Fruit fly (Drosophila melanogaster) whole organism, adult: ENCODE data around the gene Gyc89Da.

Experiments
- CG11617 ChIP-seq: fragments of 200-800 bp; sonication (Bioruptor generic); optimal IDR thresholded peaks from 2 replicates; lab custom pipeline; 2017; ENCODE audit warnings: mild to moderate bottlenecking, missing biosample characterization, missing genetic modification reagents, missing genetic modification characterization
- CG33017 ChIP-seq: fragments of 200-800 bp; sonication (Bioruptor generic); optimal IDR thresholded peaks from 2 replicates; lab custom pipeline; 2018; ENCODE audit warnings: missing biosample characterization, mild to moderate bottlenecking, missing genetic modification characterization, moderate library complexity
- bab1 ChIP-seq: fragments of 200-800 bp; sonication (Bioruptor generic); optimal IDR thresholded peaks from 3 replicates; lab custom pipeline; 2019; ENCODE audit warnings: missing biosample characterization, mild to moderate bottlenecking, missing genetic modification characterization, moderate library complexity
- kay ChIP-seq: fragments of 200-800 bp; sonication (Bioruptor generic); peaks from one replicate; lab custom pipeline; 2016; ENCODE audit warnings: missing biosample characterization, missing genetic modification characterization, borderline replicate concordance
- ovo ChIP-seq: fragments of 200-800 bp; sonication (Bioruptor generic); optimal IDR thresholded peaks from 2 replicates; lab custom pipeline; 2016; ENCODE audit warnings: missing biosample characterization, missing genetic modification characterization
- tj ChIP-seq: fragments of 200-800 bp; sonication (Bioruptor generic); optimal IDR thresholded peaks from 3 replicates; lab custom pipeline; 2017; ENCODE audit warnings: missing biosample characterization, mild to moderate bottlenecking, missing genetic modification characterization, moderate library complexity
- toe ChIP-seq: fragments of 200-800 bp; sonication (Bioruptor generic); optimal IDR thresholded peaks from 2 replicates; lab custom pipeline; 2016; ENCODE audit warnings: missing biosample characterization, missing genetic modification characterization

- TF ChIP-seq bab1 (GFP tag; lab: Kevin White, UChicago) (no peak), CG33017 (no peak), kay (GFP tag; lab: Kevin White, UChicago) (peak; percentile 53), toe (GFP tag; lab: Kevin White, UChicago) (no peak), CG11617 (GFP tag; lab: Kevin White, UChicago) (peak; percentile 33), ovo (no peak), tj (no peak)
Measured at dm6 chr3R:16500919-16501851, 28.8 kb downstream of the Gyc89Da start, which contains the start of gene Decay.
